Worm (Caenorhabditis elegans) whole organism, L3 larva: ENCODE measurements around the gene magu-1.

Source experiments
- R02D3.7 ChIP-seq: fragments of 150-350 bp; optimal IDR thresholded peaks from 2 replicates; lab custom pipeline; 2014; ENCODE audit warnings: missing biosample characterization, missing genetic modification characterization
- ZK546.5 ChIP-seq: sonication (generic microtip); optimal IDR thresholded peaks from 2 replicates; lab custom pipeline; 2017; ENCODE audit warnings: missing biosample characterization, missing genetic modification characterization
- ama-1 ChIP-seq: fragments of 150-350 bp; optimal IDR thresholded peaks from 2 replicates; lab custom pipeline; 2018
- ceh-16 ChIP-seq: sonication (generic microtip); optimal IDR thresholded peaks from 2 replicates; lab custom pipeline; 2017; ENCODE audit warnings: missing biosample characterization, missing genetic modification characterization
- ceh-28 ChIP-seq: fragments of 150-350 bp; optimal IDR thresholded peaks from 2 replicates; lab custom pipeline; 2014; ENCODE audit warnings: missing biosample characterization, missing genetic modification reagents, missing genetic modification characterization
- ceh-82 ChIP-seq: fragments of 150-350 bp; optimal IDR thresholded peaks from 2 replicates; lab custom pipeline; 2014; ENCODE audit warnings: missing biosample characterization, missing genetic modification characterization
- daf-12 ChIP-seq: fragments of 150-350 bp; optimal IDR thresholded peaks from 2 replicates; lab custom pipeline; 2014; ENCODE audit warnings: missing biosample characterization, missing genetic modification reagents, missing genetic modification characterization
- egl-27 ChIP-seq: sonication (generic microtip); optimal IDR thresholded peaks from 4 replicates; lab custom pipeline; 2017; ENCODE audit warnings: missing biosample characterization, missing genetic modification reagents, missing genetic modification characterization
- egl-5 ChIP-seq: fragments of 150-350 bp; optimal IDR thresholded peaks from 2 replicates; lab custom pipeline; 2017; ENCODE audit warnings: missing biosample characterization, missing genetic modification reagents, missing genetic modification characterization, inconsistent platforms
- elt-1 ChIP-seq: fragments of 150-350 bp; optimal IDR thresholded peaks from 2 replicates; lab custom pipeline; 2014; ENCODE audit warnings: missing biosample characterization, missing genetic modification characterization
- elt-3 ChIP-seq, 3 experiments: fragments of 150-350 bp in 1 of 3; sonication (generic microtip) in 2 of 3; optimal IDR thresholded peaks; 2 replicates in 2 of 3; 4 replicates in 1 of 3; lab custom pipeline; 2014 to 2017; ENCODE audit warnings: missing biosample characterization in 3 of 3, missing genetic modification characterization in 3 of 3
- eor-1 ChIP-seq, 2 experiments: fragments of 150-350 bp; optimal IDR thresholded peaks; 2 replicates each; lab custom pipeline; 2014 to 2018; ENCODE audit warnings: missing biosample characterization in 2 of 2, missing genetic modification characterization in 2 of 2
- fos-1 ChIP-seq: fragments of 150-350 bp; optimal IDR thresholded peaks from 2 replicates; lab custom pipeline; 2014; ENCODE audit warnings: missing biosample characterization, missing genetic modification characterization
- lsy-12 ChIP-seq: sonication (generic microtip); optimal IDR thresholded peaks from 2 replicates; lab custom pipeline; 2016; ENCODE audit warnings: mild to moderate bottlenecking, missing genetic modification characterization, missing compliant biosample characterization
- mdl-1 ChIP-seq: fragments of 150-350 bp; optimal IDR thresholded peaks from 2 replicates; lab custom pipeline; 2014; ENCODE audit warnings: missing biosample characterization, missing genetic modification characterization
- mml-1 ChIP-seq: fragments of 150-350 bp; sonication (generic microtip); optimal IDR thresholded peaks from 3 replicates; lab custom pipeline; 2014; ENCODE audit warnings: missing biosample characterization, missing genetic modification characterization
- nfya-1 ChIP-seq: sonication (generic microtip); optimal IDR thresholded peaks from 2 replicates; lab custom pipeline; 2017; ENCODE audit warnings: missing genetic modification characterization, mild to moderate bottlenecking, missing compliant biosample characterization, antibody characterized with exemption, moderate library complexity; ENCODE audit not compliant: insufficient read depth
- nhr-12 ChIP-seq: fragments of 150-350 bp; optimal IDR thresholded peaks from 2 replicates; lab custom pipeline; 2014; ENCODE audit warnings: missing biosample characterization, missing genetic modification characterization
- nhr-23 ChIP-seq: fragments of 150-350 bp; optimal IDR thresholded peaks from 2 replicates; lab custom pipeline; 2014; ENCODE audit warnings: missing biosample characterization, missing genetic modification reagents, missing genetic modification characterization
- nhr-25 ChIP-seq: sonication (generic microtip); optimal IDR thresholded peaks from 2 replicates; lab custom pipeline; 2017; ENCODE audit warnings: missing biosample characterization, missing genetic modification characterization
- nhr-28 ChIP-seq: fragments of 150-350 bp; optimal IDR thresholded peaks from 2 replicates; lab custom pipeline; 2014; ENCODE audit warnings: missing biosample characterization, missing genetic modification characterization
- nhr-43 ChIP-seq: sonication (generic microtip); optimal IDR thresholded peaks from 2 replicates; lab custom pipeline; 2016; ENCODE audit warnings: mild to moderate bottlenecking, missing genetic modification characterization, missing compliant biosample characterization; ENCODE audit not compliant: poor library complexity, severe bottlenecking
- nhr-67 ChIP-seq: fragments of 150-350 bp; optimal IDR thresholded peaks from 2 replicates; lab custom pipeline; 2014; ENCODE audit warnings: missing biosample characterization, missing genetic modification characterization
- nhr-77 ChIP-seq: fragments of 150-350 bp; optimal IDR thresholded peaks from 2 replicates; lab custom pipeline; 2014; ENCODE audit warnings: missing biosample characterization, missing genetic modification characterization
- pha-4 ChIP-seq: fragments of 150-350 bp; optimal IDR thresholded peaks from 2 replicates; lab custom pipeline; 2014; ENCODE audit warnings: missing biosample characterization, missing genetic modification reagents, missing genetic modification characterization
- pqm-1 ChIP-seq: fragments of 150-350 bp; optimal IDR thresholded peaks from 2 replicates; lab custom pipeline; 2017; ENCODE audit warnings: missing biosample characterization, missing genetic modification characterization, inconsistent platforms
- snpc-4 ChIP-seq: fragments of 150-350 bp; optimal IDR thresholded peaks from 2 replicates; lab custom pipeline; 2014; ENCODE audit warnings: missing biosample characterization, missing genetic modification characterization
- tbx-2 ChIP-seq: sonication (generic microtip); optimal IDR thresholded peaks from 2 replicates; lab custom pipeline; 2016; ENCODE audit warnings: mild to moderate bottlenecking, missing genetic modification characterization, missing compliant biosample characterization
- unc-39 ChIP-seq: sonication (generic microtip); optimal IDR thresholded peaks from 4 replicates; lab custom pipeline; 2017; ENCODE audit warnings: missing biosample characterization, missing genetic modification characterization
- zag-1 ChIP-seq: fragments of 150-350 bp; optimal IDR thresholded peaks from 2 replicates; lab custom pipeline; 2014; ENCODE audit warnings: missing biosample characterization, missing genetic modification characterization
- ztf-11 ChIP-seq: fragments of 150-350 bp; optimal IDR thresholded peaks from 2 replicates; lab custom pipeline; 2014; ENCODE audit warnings: missing biosample characterization, missing genetic modification characterization
- ztf-4 ChIP-seq: fragments of 150-350 bp; optimal IDR thresholded peaks from 2 replicates; lab custom pipeline; 2014; ENCODE audit warnings: missing biosample characterization, missing genetic modification characterization

Gene magu-1

ce11 chrIII:455793-456192, 15.7 kb downstream of the magu-1 start:
- TF ChIP-seq elt-1 (tag; lab: Kevin White, UChicago): no peak
- no peak for TF ChIP-seq egl-27
- no peak for TF ChIP-seq nhr-23 (tag; lab: Kevin White, UChicago)
- no peak for TF ChIP-seq unc-39 (tag; lab: Kevin White, UChicago)
- no peak for TF ChIP-seq ZK546.5 (tag; lab: Kevin White, UChicago)
- TF ChIP-seq nhr-77 (tag; lab: Kevin White, UChicago): no peak
- TF ChIP-seq nhr-67: no peak
- no peak for TF ChIP-seq zag-1
- TF ChIP-seq nhr-43 (tag; lab: Kevin White, UChicago): no peak
- TF ChIP-seq lsy-12 (tag; lab: Kevin White, UChicago): no peak
- TF ChIP-seq R02D3.7: no peak
- no peak for TF ChIP-seq nhr-25 (tag; lab: Kevin White, UChicago)
- no peak for TF ChIP-seq nfya-1 (tag; lab: Kevin White, UChicago)
- TF ChIP-seq ztf-11 (tag; lab: Kevin White, UChicago): no peak

DNA sequence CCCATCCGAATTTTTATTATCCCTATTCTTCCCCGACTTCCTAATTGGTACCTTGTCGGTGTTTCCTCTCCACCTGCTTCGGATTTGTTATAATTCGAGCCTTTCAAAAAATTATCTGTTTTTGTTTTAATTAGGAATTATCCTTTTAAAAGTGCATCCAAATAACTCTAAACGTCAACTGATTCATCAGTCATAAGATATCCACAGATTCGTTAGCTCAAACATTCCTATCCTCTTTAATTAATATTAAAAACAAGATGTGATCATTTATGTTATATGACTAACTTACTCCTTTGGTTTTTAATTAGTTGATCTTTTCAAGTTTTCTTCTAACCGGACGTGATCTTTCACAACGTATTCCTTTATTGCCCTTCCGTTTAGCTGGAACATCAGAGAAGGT, 24.6 kb downstream of the magu-1 start:
- TF ChIP-seq ceh-28 (no peak), mdl-1 (tag; lab: Kevin White, UChicago) (no peak), ztf-4 (tag; lab: Kevin White, UChicago) (no peak), elt-3 (tag; optimal IDR thresholded peaks at IDR 0.05; lab: Kevin White, UChicago) (no peak), ztf-11 (tag; lab: Kevin White, UChicago) (no peak), pqm-1 (no peak), zag-1 (no peak), fos-1 (tag; lab: Kevin White, UChicago) (no peak), mml-1 (tag; lab: Kevin White, UChicago) (no peak)

DNA sequence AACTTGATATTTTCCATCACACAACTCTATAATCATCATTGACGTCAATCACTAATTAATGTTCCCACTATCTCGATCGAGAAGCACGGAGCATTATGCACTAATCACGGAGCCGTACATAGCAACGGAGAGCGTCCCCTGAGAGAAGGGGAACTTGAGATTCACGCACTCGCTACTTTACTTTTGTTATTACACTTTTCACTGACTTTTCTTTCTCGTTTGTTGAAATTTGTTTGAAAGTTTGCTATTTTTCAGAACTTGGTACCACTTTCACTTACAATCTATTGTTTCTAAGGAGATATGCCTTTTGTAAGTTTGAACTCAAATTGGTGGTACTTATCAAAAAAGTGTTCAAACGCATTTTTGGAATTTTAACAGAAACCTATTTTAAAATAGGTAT, 27.4 kb downstream of the magu-1 start, which contains the start of gene Y55B1BR.8:
Gene Y55B1BR.8, plus strand, starts transcription at position 301 of the 400 bp plus-strand sequence.
- no peak for TF ChIP-seq nhr-67
- TF ChIP-seq pha-4: no peak
- no peak for TF ChIP-seq ama-1 (lab: Kevin White, UChicago)
- no peak for TF ChIP-seq nfya-1 (tag; lab: Kevin White, UChicago)
- TF ChIP-seq elt-1 (tag; lab: Kevin White, UChicago): no peak

- TF ChIP-seq eor-1 (tag; optimal IDR thresholded peaks at IDR 0.05; lab: Kevin White, UChicago): no peak
- TF ChIP-seq egl-5 (tag; lab: Kevin White, UChicago): no peak
- TF ChIP-seq nhr-23 (tag; lab: Kevin White, UChicago): no peak
- TF ChIP-seq nhr-12 (tag; lab: Kevin White, UChicago): no peak
- no peak for TF ChIP-seq ceh-82 (tag; lab: Kevin White, UChicago)
- no peak for TF ChIP-seq zag-1
- no peak for TF ChIP-seq nhr-28 (tag; lab: Kevin White, UChicago)
- TF ChIP-seq R02D3.7: no peak
- TF ChIP-seq tbx-2 (tag; lab: Kevin White, UChicago): no peak
- TF ChIP-seq ZK546.5 (tag; lab: Kevin White, UChicago): no peak
- no peak for TF ChIP-seq ceh-16 (tag; lab: Kevin White, UChicago)
- no peak for TF ChIP-seq lsy-12 (tag; lab: Kevin White, UChicago)
- TF ChIP-seq pqm-1: no peak
- TF ChIP-seq mdl-1 (tag; lab: Kevin White, UChicago): no peak
- no peak for TF ChIP-seq ama-1 (lab: Kevin White, UChicago)
- TF ChIP-seq unc-39 (tag; lab: Kevin White, UChicago): no peak
- no peak for TF ChIP-seq daf-12 (tag; lab: Kevin White, UChicago)
These were observed 31.6 kb downstream of the magu-1 start, which contains the start of gene affl-1 for ce11 chrIII:439926-440325. affl-1 (plus strand) TSS chrIII:440226.

- TF ChIP-seq snpc-4 (no peak), mml-1 (tag; lab: Kevin White, UChicago) (no peak), egl-27 (no peak), daf-12 (tag; lab: Kevin White, UChicago) (no peak)
- TF ChIP-seq, all 47 proteins: peak for 0
These were observed 34.5 kb downstream of the magu-1 start for ce11 chrIII:437033-437432.
